Worm (Caenorhabditis elegans) whole organism, L4/young adult: ENCODE results near the gene T13C5.9.

Experiments used
- W03F9.2 ChIP-seq: fragments of 150-350 bp; optimal IDR thresholded peaks from 2 replicates; lab custom pipeline; 2014; ENCODE audit warnings: missing biosample characterization, missing genetic modification characterization
- him-1 ChIP-seq: sonication (generic microtip); optimal IDR thresholded peaks from 2 replicates; lab custom pipeline; 2016; ENCODE audit warnings: missing genotype, missing genetic modification reagents, missing genetic modification characterization, missing compliant biosample characterization

- TF ChIP-seq W03F9.2 (no peak), him-1 (tag; lab: Kevin White, UChicago) (no peak)
Observed at ce11 chrX:6206305-6206704, 16.2 kb downstream of the T13C5.9 start, which contains the start of gene mtp-18.
